Worm (Caenorhabditis elegans) whole organism, midembryonic: ENCODE data around the gene ceh-31.

ENCODE experiments used
- cog-1 ChIP-seq: sonication (generic microtip); optimal IDR thresholded peaks from 2 replicates; lab custom pipeline; 2016; ENCODE audit warnings: missing genetic modification characterization, missing compliant biosample characterization
- flt-1 ChIP-seq: fragments of 200-800 bp; sonication (Bioruptor generic); IDR thresholded peaks from 2 replicates; pipeline ENCODE4 v1.3.6; 2022; ENCODE audit warnings: missing genetic modification characterization, missing compliant biosample characterization
- klf-2 ChIP-seq: fragments of 200-800 bp; sonication (Bioruptor generic); conservative IDR thresholded peaks from 2 replicates; pipeline ENCODE4 v1.3.6; 2022; ENCODE audit warnings: missing genetic modification reagents, missing genetic modification characterization, missing compliant biosample characterization
- med-1 ChIP-seq: sonication (generic microtip); optimal IDR thresholded peaks from 2 replicates; lab custom pipeline; 2017; ENCODE audit warnings: missing genetic modification characterization, mild to moderate bottlenecking, missing compliant biosample characterization, antibody characterized with exemption, missing genetic modification reagents; ENCODE audit not compliant: insufficient read depth
- ref-1 ChIP-seq: fragments of 200-800 bp; sonication (Bioruptor generic); conservative IDR thresholded peaks from 2 replicates; pipeline ENCODE4 v1.3.6; 2022; ENCODE audit warnings: missing genetic modification reagents, missing genetic modification characterization, missing compliant biosample characterization
- ztf-23 ChIP-seq: fragments of 200-800 bp; sonication (Bioruptor generic); IDR thresholded peaks from 2 replicates; pipeline ENCODE4 v1.3.6; 2022; ENCODE audit warnings: missing genetic modification reagents, missing genetic modification characterization, missing compliant biosample characterization
- ztf-29 ChIP-seq: fragments of 200-800 bp; sonication (Bioruptor generic); IDR thresholded peaks from 2 replicates; pipeline ENCODE4 v1.3.6; 2022; ENCODE audit warnings: missing genetic modification reagents, missing genetic modification characterization, missing compliant biosample characterization

- no peak for TF ChIP-seq med-1 (GFP tag; lab: Kevin White, UChicago)
- TF ChIP-seq flt-1 (GFP tag; lab: Robert Waterston, UW): no peak
- no peak for TF ChIP-seq ref-1 (GFP tag; lab: Robert Waterston, UW)
- no peak for TF ChIP-seq cog-1
- no peak for TF ChIP-seq ztf-29 (GFP tag; lab: Robert Waterston, UW)
- no peak for TF ChIP-seq ztf-23 (GFP tag; lab: Robert Waterston, UW)
- no peak for TF ChIP-seq klf-2 (GFP tag; lab: Robert Waterston, UW)
Observed at ce11 chrX:3087647-3088046, 17.4 kb upstream of the ceh-31 start.
